Fruit fly (Drosophila melanogaster) whole organism, embryonic: ENCODE data around the gene CG32023.

Source experiments
- Antp ChIP-seq: fragments of 200-800 bp; sonication (Bioruptor generic); optimal IDR thresholded peaks from 3 replicates; lab custom pipeline; 2016; ENCODE audit warnings: missing biosample characterization, missing genetic modification characterization
- CG10209 ChIP-seq: fragments of 200-800 bp; sonication (Bioruptor generic); optimal IDR thresholded peaks from 3 replicates; lab custom pipeline; 2017; ENCODE audit warnings: missing biosample characterization, mild to moderate bottlenecking, missing genetic modification characterization, missing genetic modification reagents
- CG10366 ChIP-seq: fragments of 200-800 bp; sonication (Bioruptor generic); IDR thresholded peaks from 2 replicates; pipeline ENCODE4 v1.3.6; 2022; ENCODE audit warnings: missing biosample characterization, missing genetic modification characterization
- CG11398 ChIP-seq: fragments of 200-800 bp; sonication (Bioruptor generic); optimal IDR thresholded peaks from 2 replicates; lab custom pipeline; 2016; ENCODE audit warnings: missing biosample characterization, missing genetic modification characterization
- CG11456 ChIP-seq: fragments of 200-800 bp; sonication (Bioruptor generic); IDR thresholded peaks from 3 replicates; pipeline ENCODE4 v1.3.6; 2022; ENCODE audit warnings: missing biosample characterization, missing genetic modification characterization
- CG12155 ChIP-seq: fragments of 200-800 bp; sonication (Bioruptor generic); optimal IDR thresholded peaks from 3 replicates; lab custom pipeline; 2016; ENCODE audit warnings: missing biosample characterization, missing genetic modification characterization
- CG13624 ChIP-seq: fragments of 200-800 bp; sonication (Bioruptor generic); optimal IDR thresholded peaks from 2 replicates; lab custom pipeline; 2016; ENCODE audit warnings: missing biosample characterization, missing genetic modification characterization
- CG16863 ChIP-seq: fragments of 200-800 bp; sonication (Bioruptor generic); optimal IDR thresholded peaks from 3 replicates; lab custom pipeline; 2016; ENCODE audit warnings: missing biosample characterization, missing genetic modification characterization
- CG1792 ChIP-seq: fragments of 200-800 bp; sonication (Bioruptor generic); optimal IDR thresholded peaks from 2 replicates; lab custom pipeline; 2016; ENCODE audit warnings: missing biosample characterization, missing genetic modification characterization
- CG18764 ChIP-seq: fragments of 200-800 bp; sonication (Bioruptor generic); optimal IDR thresholded peaks from 3 replicates; lab custom pipeline; 2016; ENCODE audit warnings: missing biosample characterization, missing genetic modification characterization
- CG30020 ChIP-seq: fragments of 200-800 bp; optimal IDR thresholded peaks from 2 replicates; lab custom pipeline; 2019; ENCODE audit warnings: missing biosample characterization, mild to moderate bottlenecking, missing genetic modification characterization, moderate library complexity
- CG42726 ChIP-seq: fragments of 200-800 bp; sonication (Bioruptor generic); IDR thresholded peaks from 2 replicates; pipeline ENCODE4 v1.3.6; 2022; ENCODE audit warnings: missing biosample characterization, missing genetic modification characterization; ENCODE audit not compliant: partially characterized antibody
- CG4404 ChIP-seq: fragments of 200-800 bp; sonication (Bioruptor generic); IDR thresholded peaks from 2 replicates; pipeline ENCODE4 v1.3.6; 2022; ENCODE audit warnings: missing biosample characterization, missing genetic modification characterization
- CG5245 ChIP-seq: fragments of 200-800 bp; sonication (Bioruptor generic); optimal IDR thresholded peaks from 3 replicates; lab custom pipeline; 2016; ENCODE audit warnings: missing biosample characterization, missing genetic modification characterization
- CG6813 ChIP-seq: fragments of 200-800 bp; sonication (Bioruptor generic); optimal IDR thresholded peaks from 2 replicates; lab custom pipeline; 2017; ENCODE audit warnings: missing biosample characterization, missing genetic modification characterization, mild to moderate bottlenecking, moderate library complexity, missing genetic modification reagents
- CkIIα-i1 ChIP-seq: fragments of 200-800 bp; sonication (Bioruptor generic); IDR thresholded peaks from 2 replicates; pipeline ENCODE4 v1.3.6; 2022; ENCODE audit warnings: missing biosample characterization, missing genetic modification characterization
- D ChIP-seq, 2 experiments: fragments of 200-800 bp in 1 of 2; fragments of >200 bp in 1 of 2; sonication (Bioruptor generic) in 1 of 2; optimal IDR thresholded peaks; 2 replicates in 1 of 2; 3 replicates in 1 of 2; lab custom pipeline; 2017; ENCODE audit warnings: mild to moderate bottlenecking in 1 of 2, missing biosample characterization in 1 of 2, missing genetic modification characterization in 1 of 2, missing genetic modification reagents in 1 of 2
- Dip3 ChIP-seq: fragments of 200-800 bp; sonication (Bioruptor generic); optimal IDR thresholded peaks from 3 replicates; lab custom pipeline; 2016; ENCODE audit warnings: missing biosample characterization, missing genetic modification characterization
- Doc2 ChIP-seq: fragments of 200-800 bp; sonication (Bioruptor generic); IDR thresholded peaks from 2 replicates; pipeline ENCODE4 v1.3.6; 2022; ENCODE audit warnings: missing biosample characterization, missing genetic modification characterization
- Eip74EF ChIP-seq, 2 experiments: fragments of 200-800 bp in 1 of 2; fragments of >200 bp in 1 of 2; sonication (Bioruptor generic) in 1 of 2; optimal IDR thresholded peaks; 2 replicates each; lab custom pipeline; 2017 to 2019; ENCODE audit warnings: missing biosample characterization in 2 of 2, missing genetic modification characterization in 2 of 2, mild to moderate bottlenecking in 1 of 2, moderate library complexity in 1 of 2
- HHEX ChIP-seq: fragments of 200-800 bp; sonication (Bioruptor generic); optimal IDR thresholded peaks from 3 replicates; lab custom pipeline; 2017; ENCODE audit warnings: missing biosample characterization, mild to moderate bottlenecking, missing genetic modification characterization, missing genetic modification reagents
- HLH54F ChIP-seq: fragments of 200-800 bp; sonication (Bioruptor generic); optimal IDR thresholded peaks from 3 replicates; lab custom pipeline; 2016; ENCODE audit warnings: missing biosample characterization, missing genetic modification characterization
- Hr3 ChIP-seq: fragments of 200-800 bp; sonication (Bioruptor generic); optimal IDR thresholded peaks from 3 replicates; lab custom pipeline; 2016; ENCODE audit warnings: missing biosample characterization, missing genetic modification characterization
- Opbp ChIP-seq: fragments of 200-800 bp; sonication (Bioruptor generic); IDR thresholded peaks from 3 replicates; pipeline ENCODE4 v1.3.6; 2022; ENCODE audit warnings: missing biosample characterization, missing genetic modification characterization; ENCODE audit not compliant: partially characterized antibody
- Poxn ChIP-seq: fragments of 200-800 bp; sonication (Bioruptor generic); IDR thresholded peaks from 2 replicates; pipeline ENCODE4 v1.3.6; 2022; ENCODE audit warnings: missing biosample characterization, missing genetic modification characterization
- Spps ChIP-seq: fragments of 200-800 bp; sonication (Bioruptor generic); optimal IDR thresholded peaks from 2 replicates; lab custom pipeline; 2018; ENCODE audit warnings: missing biosample characterization, mild to moderate bottlenecking, missing genetic modification characterization
- Sry-δ ChIP-seq: fragments of 200-800 bp; sonication (Bioruptor generic); optimal IDR thresholded peaks from 2 replicates; lab custom pipeline; 2016; ENCODE audit warnings: missing biosample characterization, missing genetic modification characterization
- Usf ChIP-seq: fragments of 200-800 bp; sonication (Bioruptor generic); optimal IDR thresholded peaks from 2 replicates; lab custom pipeline; 2017; ENCODE audit warnings: missing genotype, missing biosample characterization, missing genetic modification characterization
- abd-A ChIP-seq: fragments of 200-800 bp; sonication (Bioruptor generic); optimal IDR thresholded peaks from 3 replicates; lab custom pipeline; 2019; ENCODE audit warnings: missing biosample characterization, mild to moderate bottlenecking, missing genetic modification characterization, moderate library complexity
- amos ChIP-seq: fragments of 200-800 bp; sonication (Bioruptor generic); IDR thresholded peaks from 2 replicates; pipeline ENCODE4 v1.3.6; 2022; ENCODE audit warnings: missing biosample characterization, missing genetic modification characterization; ENCODE audit not compliant: partially characterized antibody
- ara ChIP-seq: fragments of 200-800 bp; sonication (Bioruptor generic); IDR thresholded peaks from 2 replicates; pipeline ENCODE4 v1.3.6; 2022; ENCODE audit warnings: missing biosample characterization, missing genetic modification characterization
- az2 ChIP-seq: fragments of 200-800 bp; sonication (Bioruptor generic); optimal IDR thresholded peaks from 3 replicates; lab custom pipeline; 2016; ENCODE audit warnings: missing biosample characterization, missing genetic modification characterization
- bcd ChIP-seq: fragments of 200-800 bp; sonication (Bioruptor generic); optimal IDR thresholded peaks from 2 replicates; lab custom pipeline; 2017; ENCODE audit warnings: missing biosample characterization, mild to moderate bottlenecking, missing genetic modification characterization
- bigmax ChIP-seq: fragments of 200-800 bp; sonication (Bioruptor generic); optimal IDR thresholded peaks from 2 replicates; lab custom pipeline; 2018; ENCODE audit warnings: missing biosample characterization, mild to moderate bottlenecking, missing genetic modification characterization
- fd102C ChIP-seq: fragments of 200-800 bp; sonication (Bioruptor generic); optimal IDR thresholded peaks from 2 replicates; lab custom pipeline; 2018; ENCODE audit warnings: missing biosample characterization, mild to moderate bottlenecking, missing genetic modification characterization, moderate library complexity
- gfzf ChIP-seq: fragments of 200-800 bp; sonication (Bioruptor generic); optimal IDR thresholded peaks from 2 replicates; lab custom pipeline; 2016; ENCODE audit warnings: missing biosample characterization, mild to moderate bottlenecking, missing genetic modification characterization, moderate library complexity
- gsb-n ChIP-seq: fragments of 200-800 bp; sonication (Bioruptor generic); optimal IDR thresholded peaks from 3 replicates; lab custom pipeline; 2018; ENCODE audit warnings: missing biosample characterization, mild to moderate bottlenecking, missing genetic modification characterization
- lilli ChIP-seq: fragments of 200-800 bp; sonication (Bioruptor generic); optimal IDR thresholded peaks from 3 replicates; lab custom pipeline; 2016; ENCODE audit warnings: missing biosample characterization, missing genetic modification characterization
- lov ChIP-seq, 2 experiments: fragments of 200-800 bp in 1 of 2; fragments of >200 bp in 1 of 2; sonication (Bioruptor generic) in 1 of 2; IDR thresholded peaks in 1 of 2; optimal IDR thresholded peaks in 1 of 2; 2 replicates in 1 of 2; 3 replicates in 1 of 2; pipeline versions ENCODE4 v1.3.6 to Lab custom; 2017 to 2022; ENCODE audit warnings: missing biosample characterization in 1 of 2, missing genetic modification characterization in 1 of 2
- maf-S ChIP-seq: fragments of 200-800 bp; sonication (Bioruptor generic); optimal IDR thresholded peaks from 2 replicates; lab custom pipeline; 2016; ENCODE audit warnings: missing biosample characterization, missing genetic modification characterization
- oc ChIP-seq: fragments of 200-800 bp; sonication (Bioruptor generic); optimal IDR thresholded peaks from 2 replicates; lab custom pipeline; 2018; ENCODE audit warnings: missing biosample characterization, mild to moderate bottlenecking, missing genetic modification characterization, moderate library complexity
- pb ChIP-seq: fragments of 200-800 bp; sonication (Bioruptor generic); optimal IDR thresholded peaks from 3 replicates; lab custom pipeline; 2016; ENCODE audit warnings: missing biosample characterization, missing genetic modification characterization
- pros ChIP-seq: fragments of 200-800 bp; sonication (Bioruptor generic); optimal IDR thresholded peaks from 3 replicates; lab custom pipeline; 2019; ENCODE audit warnings: missing biosample characterization, mild to moderate bottlenecking, missing genetic modification characterization, moderate library complexity
- repo ChIP-seq: fragments of 200-800 bp; sonication (Bioruptor generic); optimal IDR thresholded peaks from 2 replicates; lab custom pipeline; 2016; ENCODE audit warnings: missing biosample characterization, missing genetic modification characterization
- rib ChIP-seq: fragments of 200-800 bp; sonication (Bioruptor generic); IDR thresholded peaks from 2 replicates; pipeline ENCODE4 v1.3.6; 2022; ENCODE audit warnings: missing biosample characterization, missing genetic modification characterization
- sens-2 ChIP-seq: fragments of 200-800 bp; sonication (Bioruptor generic); IDR thresholded peaks from 2 replicates; pipeline ENCODE4 v1.3.6; 2022; ENCODE audit warnings: missing biosample characterization, missing genetic modification characterization
- slp2 ChIP-seq: fragments of 200-800 bp; sonication (Bioruptor generic); optimal IDR thresholded peaks from 2 replicates; lab custom pipeline; 2016; ENCODE audit warnings: missing biosample characterization, missing genetic modification characterization
- sob ChIP-seq: fragments of 200-800 bp; sonication (Bioruptor generic); IDR thresholded peaks from 2 replicates; pipeline ENCODE4 v1.3.6; 2022; ENCODE audit warnings: missing biosample characterization, missing genetic modification characterization
- trh ChIP-seq: fragments of 200-800 bp; sonication (Bioruptor generic); optimal IDR thresholded peaks from 2 replicates; lab custom pipeline; 2016; ENCODE audit warnings: missing biosample characterization, missing genetic modification characterization
- vnd ChIP-seq: fragments of 200-800 bp; sonication (Bioruptor generic); IDR thresholded peaks from 3 replicates; pipeline ENCODE4 v1.3.6; 2022; ENCODE audit warnings: missing biosample characterization, missing genetic modification characterization; ENCODE audit not compliant: partially characterized antibody

CG32023 gene

DNA sequence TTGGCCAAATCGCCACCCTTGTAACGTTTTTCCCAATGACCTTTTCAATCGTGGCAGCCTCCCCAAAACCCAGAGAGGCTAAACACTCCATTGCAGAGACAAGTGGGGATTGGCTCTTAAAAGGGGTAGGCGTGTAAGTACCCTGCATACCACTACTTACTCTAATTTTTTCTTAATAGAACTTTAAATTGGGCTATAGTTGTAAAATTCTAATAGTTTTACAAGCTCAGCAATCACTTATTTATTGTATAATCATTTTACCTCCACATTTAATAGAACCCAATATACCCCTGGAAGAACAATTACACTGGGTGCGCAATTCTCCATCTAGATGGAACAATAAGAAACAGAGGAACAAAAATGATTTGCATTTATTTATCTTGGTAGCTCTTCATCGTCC is 37.8 kb upstream of the CG32023 start (continued):
- TF ChIP-seq CG4404 (GFP tag; lab: Robert Waterston, UW) (peak; percentile 68), CG10209 (GFP tag; lab: Kevin White, UChicago) (peak; percentile 76), Spps (tag; lab: Kevin White, UChicago) (peak; percentile 16), CG5245 (GFP tag; lab: Kevin White, UChicago) (peak; percentile 53), gfzf (no peak), Eip74EF (GFP tag; optimal IDR thresholded peaks at IDR 0.05; lab: Kevin White, UChicago) (peak in 1 of 2 experiments; percentile 69), Sry-δ (GFP tag; lab: Kevin White, UChicago) (peak; percentile 20), sens-2 (peak; percentile 45; the same call in 1 of the 2 replicates), maf-S (GFP tag; lab: Kevin White, UChicago) (peak; percentile 47), CG6813 (GFP tag; lab: Kevin White, UChicago) (peak; percentile 68), Doc2 (no peak), trh (no peak), vnd (GFP tag; lab: Robert Waterston, UW) (no peak), Poxn (no peak), az2 (peak; percentile 73), ara (GFP tag; lab: Robert Waterston, UW) (peak; percentile 72), CG12155 (GFP tag; lab: Kevin White, UChicago) (peak; percentile 52), CG11398 (GFP tag; lab: Kevin White, UChicago) (peak; percentile 55), CG42726 (no peak), repo (peak; percentile 26), CG11456 (GFP tag; lab: Robert Waterston, UW) (peak; percentile 78; the same call in 1 of the 3 replicates), bcd (GFP tag; lab: Kevin White, UChicago) (peak; percentile 70), CG30020 (tag; lab: Kevin White, UChicago) (no peak), CG1792 (GFP tag; lab: Kevin White, UChicago) (peak; percentile 14), gsb-n (peak; percentile 58), rib (GFP tag; lab: Robert Waterston, UW) (no peak), Usf (no peak), Hr3 (GFP tag; lab: Kevin White, UChicago) (peak; percentile 71), fd102C (GFP tag; lab: Kevin White, UChicago) (no peak), lov (optimal IDR thresholded peaks at IDR 0.05; lab: Kevin White, UChicago) (no peak), lov (GFP tag; IDR thresholded peaks at IDR 0.05; lab: Robert Waterston, UW) (no peak), pros (no peak), sob (GFP tag; lab: Robert Waterston, UW) (peak; percentile 79), CG10366 (peak; percentile 72), slp2 (peak; percentile 9), D (optimal IDR thresholded peaks at IDR 0.05; lab: Kevin White, UChicago) (no peak), D (GFP tag; optimal IDR thresholded peaks at IDR 0.05; lab: Kevin White, UChicago) (peak; percentile 71), CG16863 (GFP tag; lab: Kevin White, UChicago) (peak; percentile 56), bigmax (GFP tag; lab: Kevin White, UChicago) (no peak), CkIIα-i1 (GFP tag; lab: Robert Waterston, UW) (no peak), Opbp (no peak), pb (GFP tag; lab: Kevin White, UChicago) (no peak), CG18764 (GFP tag; lab: Kevin White, UChicago) (peak; percentile 48), Dip3 (GFP tag; lab: Kevin White, UChicago) (peak; percentile 34), CG13624 (peak; percentile 48), lilli (GFP tag; lab: Kevin White, UChicago) (peak; percentile 76), abd-A (tag; lab: Kevin White, UChicago) (no peak), oc (tag; lab: Kevin White, UChicago) (peak; percentile 75), HHEX (GFP tag; lab: Kevin White, UChicago) (peak; percentile 65), HLH54F (GFP tag; lab: Kevin White, UChicago) (peak; percentile 55), Antp (GFP tag; lab: Kevin White, UChicago) (peak; percentile 62), amos (GFP tag; lab: Robert Waterston, UW) (no peak)
